Fruit fly (Drosophila melanogaster) S2 (cell line): ENCODE results near the gene Sirt1.

ENCODE experiments used
- CG8478 ChIP-seq: fragments of >200 bp; optimal IDR thresholded peaks from 2 replicates; lab custom pipeline; 2018
- CTCF ChIP-seq, 2 experiments: fragments of >200 bp; optimal IDR thresholded peaks; 2 replicates each; lab custom pipeline; 2018

dm6 chr2L:13142803-13143202, 22.6 kb upstream of the Sirt1 start, which contains the start of gene CG9928:
- no peak for TF ChIP-seq CG8478
- TF ChIP-seq CTCF (optimal IDR thresholded peaks at IDR 0.05; lab: Kevin White, UChicago), result no peak
